Fruit fly (Drosophila melanogaster): Measurements from ENCODE around the gene CG3062.
A peak's percentile ranks its signal among the peaks of the same experiment; 100 is the strongest.

CG3062 gene

dm6 chrX:4679813-4680381 lies 35.2 kb upstream of the CG3062 start (continued):
- TF ChIP-seq ss (GFP tag; optimal IDR thresholded peaks at IDR 0.05) (peak in 1 of 2 experiments; percentile 32), Hr39 (GFP tag; optimal IDR thresholded peaks at IDR 0.05) (peak; percentile 67), CG3919 (GFP tag; optimal IDR thresholded peaks at IDR 0.05) (peak; percentile 61), Smox (GFP tag; optimal IDR thresholded peaks at IDR 0.05) (peak; percentile 74), acj6 (GFP tag; optimal IDR thresholded peaks at IDR 0.05) (peak; percentile 61), salr (GFP tag; optimal IDR thresholded peaks at IDR 0.05) (peak in 1 of 2 experiments; percentile 57), CG6276 (GFP tag; optimal IDR thresholded peaks at IDR 0.05) (peak; percentile 55), CG6854 (GFP tag; optimal IDR thresholded peaks at IDR 0.05) (no peak), CG8119 (GFP tag; IDR thresholded peaks at IDR 0.05) (peak; percentile 64), CG10669 (GFP tag; optimal IDR thresholded peaks at IDR 0.05) (peak; percentile 51), CG10631 (GFP tag; optimal IDR thresholded peaks at IDR 0.05) (peak; percentile 62), CG4318 (GFP tag; optimal IDR thresholded peaks at IDR 0.05) (peak; percentile 31), topi (GFP tag; optimal IDR thresholded peaks at IDR 0.05) (peak; percentile 64), CG15336 (GFP tag; IDR thresholded peaks at IDR 0.05) (peak; percentile 78), esn (GFP tag; optimal IDR thresholded peaks at IDR 0.05) (peak; percentile 75), Blimp-1 (GFP tag; optimal IDR thresholded peaks at IDR 0.05) (no peak), CG31627 (GFP tag; optimal IDR thresholded peaks at IDR 0.05) (peak; percentile 57), Met (GFP tag; optimal IDR thresholded peaks at IDR 0.05) (peak; percentile 62), vri (GFP tag; optimal IDR thresholded peaks at IDR 0.05) (peak; percentile 29), CG3032 (tag; optimal IDR thresholded peaks at IDR 0.05) (peak; percentile 46), CG8632 (GFP tag; optimal IDR thresholded peaks at IDR 0.05) (peak; percentile 43), CG34406 (GFP tag; optimal IDR thresholded peaks at IDR 0.05) (peak; percentile 46), Sox14 (GFP tag; optimal IDR thresholded peaks at IDR 0.05) (peak; percentile 53), OdsH (GFP tag; optimal IDR thresholded peaks at IDR 0.05) (peak; percentile 62)

dm6 chrX:4678913-4679812 lies 34.5 kb upstream of the CG3062 start, which contains the start of gene fzr:
Gene fzr (minus strand): TSS chrX:4679537.
- TF ChIP-seq CG3032 (tag; optimal IDR thresholded peaks at IDR 0.05): no peak
- TF ChIP-seq CG8119 (GFP tag; IDR thresholded peaks at IDR 0.05): 0 out of 3 replicates have a peak, but pooled peaks have one; percentile 19
- no peak for TF ChIP-seq CG11294 (GFP tag; IDR thresholded peaks at IDR 0.05)
- peak; percentile 59 for TF ChIP-seq Eip78C (GFP tag)
- no peak for TF ChIP-seq Sox102F (GFP tag; optimal IDR thresholded peaks at IDR 0.05)
- no peak for TF ChIP-seq CG7368 (GFP tag; optimal IDR thresholded peaks at IDR 0.05)
- no peak for TF ChIP-seq CG6163 (GFP tag; IDR thresholded peaks at IDR 0.05)
- TF ChIP-seq svp (GFP tag): no peak
- no peak for TF ChIP-seq CG15336 (GFP tag; IDR thresholded peaks at IDR 0.05)
- TF ChIP-seq achi (GFP tag; optimal IDR thresholded peaks at IDR 0.05): no peak
- TF ChIP-seq lz (GFP tag; optimal IDR thresholded peaks at IDR 0.05): no peak
- no peak for TF ChIP-seq esn (GFP tag; optimal IDR thresholded peaks at IDR 0.05)
- no peak for TF ChIP-seq CG6808 (GFP tag; optimal IDR thresholded peaks at IDR 0.05)
- peak; percentile 7 for TF ChIP-seq fkh (GFP tag; optimal IDR thresholded peaks at IDR 0.05)
- TF ChIP-seq CG32006 (GFP tag; optimal IDR thresholded peaks at IDR 0.05): peak; percentile 19
- TF ChIP-seq CG1621 (tag; optimal IDR thresholded peaks at IDR 0.05): no peak
- TF ChIP-seq Gug (GFP tag; IDR thresholded peaks at IDR 0.05): no peak

All from whole organism, prepupa.